Worm (Caenorhabditis elegans) whole organism, young adult: ENCODE measurements around the gene gpn-1.

Source experiments
- B0019.2 ChIP-seq: fragments of 200-800 bp; sonication (Bioruptor generic); conservative IDR thresholded peaks from 2 replicates; pipeline ENCODE4 v1.3.6; 2022; ENCODE audit warnings: missing genetic modification reagents, missing genetic modification characterization, missing compliant biosample characterization
- F23B12.7 ChIP-seq: sonication (generic microtip); optimal IDR thresholded peaks from 2 replicates; lab custom pipeline; 2017; ENCODE audit warnings: missing genetic modification characterization, mild to moderate bottlenecking, missing compliant biosample characterization, antibody characterized with exemption, moderate library complexity; ENCODE audit not compliant: insufficient read depth
- F37B4.10 ChIP-seq: fragments of 200-800 bp; sonication (Bioruptor generic); IDR thresholded peaks from 2 replicates; pipeline ENCODE4 v1.3.6; 2022; ENCODE audit warnings: missing genetic modification characterization, missing compliant biosample characterization
- F55B11.4 ChIP-seq: sonication (generic microtip); optimal IDR thresholded peaks from 2 replicates; lab custom pipeline; 2016; ENCODE audit warnings: missing compliant biosample characterization, missing genetic modification characterization, borderline replicate concordance; ENCODE audit not compliant: insufficient read depth
- F57C9.4 ChIP-seq: sonication (generic microtip); optimal IDR thresholded peaks from 2 replicates; lab custom pipeline; 2017; ENCODE audit warnings: mild to moderate bottlenecking, missing genetic modification characterization, missing compliant biosample characterization
- K12H6.12 ChIP-seq: fragments of 200-800 bp; sonication (Bioruptor generic); optimal IDR thresholded peaks from 2 replicates; lab custom pipeline; 2018; ENCODE audit warnings: mild to moderate bottlenecking, missing genetic modification characterization, missing compliant biosample characterization
- T26A5.8 ChIP-seq: sonication (generic microtip); optimal IDR thresholded peaks from 2 replicates; lab custom pipeline; 2016; ENCODE audit warnings: missing genetic modification characterization, missing compliant biosample characterization
- Y53F4B.3 ChIP-seq: fragments of 200-800 bp; sonication (Bioruptor generic); IDR thresholded peaks from 2 replicates; pipeline ENCODE4 v1.3.6; 2022; ENCODE audit warnings: missing genetic modification reagents, missing genetic modification characterization, missing compliant biosample characterization
- Y95B8A.8 ChIP-seq: fragments of 200-800 bp; sonication (Bioruptor generic); IDR thresholded peaks from 2 replicates; pipeline ENCODE4 v1.3.6; 2022; ENCODE audit warnings: missing genetic modification reagents, missing genetic modification characterization, missing compliant biosample characterization
- athp-1 ChIP-seq: sonication (generic microtip); optimal IDR thresholded peaks from 2 replicates; lab custom pipeline; 2017; ENCODE audit warnings: mild to moderate bottlenecking, missing genetic modification characterization, missing compliant biosample characterization
- cebp-1 ChIP-seq, 2 experiments: fragments of 200-800 bp in 1 of 2; sonication (Bioruptor generic) in 1 of 2; sonication (generic microtip) in 1 of 2; IDR thresholded peaks in 1 of 2; optimal IDR thresholded peaks in 1 of 2; 2 replicates each; pipeline versions ENCODE4 v1.3.6 to Lab custom; 2017 to 2022; ENCODE audit warnings: missing compliant biosample characterization in 2 of 2, missing genetic modification characterization in 2 of 2, mild to moderate bottlenecking in 1 of 2, missing genetic modification reagents in 1 of 2, moderate library complexity in 1 of 2
- cebp-2 ChIP-seq: fragments of 200-800 bp; sonication (Bioruptor generic); IDR thresholded peaks from 2 replicates; pipeline ENCODE4 v1.3.6; 2022; ENCODE audit warnings: missing genetic modification characterization, missing compliant biosample characterization
- ceh-27 ChIP-seq: fragments of 200-800 bp; sonication (Bioruptor generic); optimal IDR thresholded peaks from 2 replicates; lab custom pipeline; 2018; ENCODE audit warnings: mild to moderate bottlenecking, missing genetic modification characterization, moderate library complexity, missing compliant biosample characterization
- ceh-58 ChIP-seq: fragments of 200-800 bp; sonication (Bioruptor generic); IDR thresholded peaks from 2 replicates; pipeline ENCODE4 v1.3.6; 2022; ENCODE audit warnings: missing genetic modification characterization, missing compliant biosample characterization
- dpff-1 ChIP-seq: sonication (generic microtip); optimal IDR thresholded peaks from 2 replicates; lab custom pipeline; 2017; ENCODE audit warnings: mild to moderate bottlenecking, missing genetic modification characterization, missing compliant biosample characterization
- egl-18 ChIP-seq: fragments of 200-800 bp; sonication (Bioruptor generic); IDR thresholded peaks from 2 replicates; pipeline ENCODE4 v1.3.6; 2022; ENCODE audit warnings: missing genetic modification reagents, missing genetic modification characterization, missing compliant biosample characterization
- egrh-3 ChIP-seq: fragments of 200-800 bp; sonication (Bioruptor generic); IDR thresholded peaks from 2 replicates; pipeline ENCODE4 v1.3.6; 2022; ENCODE audit warnings: missing genetic modification reagents, missing genetic modification characterization, missing compliant biosample characterization
- fkh-3 ChIP-seq: sonication (generic microtip); optimal IDR thresholded peaks from 2 replicates; lab custom pipeline; 2016; ENCODE audit warnings: mild to moderate bottlenecking, missing genetic modification characterization, missing compliant biosample characterization
- gei-17 ChIP-seq: fragments of 200-800 bp; sonication (Bioruptor generic); optimal IDR thresholded peaks from 2 replicates; lab custom pipeline; 2018; ENCODE audit warnings: mild to moderate bottlenecking, missing genetic modification characterization, missing compliant biosample characterization
- lin-40 ChIP-seq: sonication (generic microtip); optimal IDR thresholded peaks from 2 replicates; lab custom pipeline; 2016; ENCODE audit warnings: missing genetic modification characterization, mild to moderate bottlenecking, missing compliant biosample characterization, missing genotype, missing genetic modification reagents
- lir-1 ChIP-seq: fragments of 200-800 bp; sonication (Bioruptor generic); conservative IDR thresholded peaks from 2 replicates; pipeline ENCODE4 v1.3.6; 2022; ENCODE audit warnings: missing genetic modification reagents, missing genetic modification characterization, missing compliant biosample characterization
- mcd-1 ChIP-seq: fragments of 200-800 bp; sonication (Bioruptor generic); IDR thresholded peaks from 2 replicates; pipeline ENCODE4 v1.3.6; 2022; ENCODE audit warnings: missing genetic modification reagents, missing genetic modification characterization, missing compliant biosample characterization
- mes-4 ChIP-seq: sonication (generic microtip); optimal IDR thresholded peaks from 2 replicates; lab custom pipeline; 2016; ENCODE audit warnings: missing genotype, missing genetic modification characterization, missing compliant biosample characterization
- nhr-120 ChIP-seq: fragments of 200-800 bp; sonication (Bioruptor generic); IDR thresholded peaks from 2 replicates; pipeline ENCODE4 v1.3.6; 2022; ENCODE audit warnings: missing genetic modification characterization, missing compliant biosample characterization
- nhr-179 ChIP-seq: sonication (generic microtip); optimal IDR thresholded peaks from 2 replicates; lab custom pipeline; 2016; ENCODE audit warnings: mild to moderate bottlenecking, missing genetic modification characterization, missing compliant biosample characterization
- nhr-27 ChIP-seq: fragments of 200-800 bp; sonication (Bioruptor generic); optimal IDR thresholded peaks from 2 replicates; lab custom pipeline; 2018; ENCODE audit warnings: mild to moderate bottlenecking, missing genetic modification characterization, moderate library complexity, missing compliant biosample characterization
- snpc-4 ChIP-seq, 5 experiments: fragments of 150-350 bp in 1 of 5; sonication (generic microtip) in 4 of 5; optimal IDR thresholded peaks; 2 replicates each; lab custom pipeline; 2014 to 2018; ENCODE audit warnings: missing genetic modification characterization in 5 of 5, missing biosample characterization in 3 of 5, antibody characterized with exemption in 2 of 5, mild to moderate bottlenecking in 2 of 5, missing compliant biosample characterization in 2 of 5, missing genotype in 2 of 5, moderate library complexity in 2 of 5, missing genetic modification reagents in 1 of 5
- sptf-2 ChIP-seq: fragments of 200-800 bp; sonication (Bioruptor generic); optimal IDR thresholded peaks from 2 replicates; lab custom pipeline; 2018; ENCODE audit warnings: mild to moderate bottlenecking, missing genetic modification characterization, missing compliant biosample characterization
- tbx-9 ChIP-seq: sonication (generic microtip); optimal IDR thresholded peaks from 2 replicates; lab custom pipeline; 2016; ENCODE audit warnings: borderline replicate concordance, missing genetic modification characterization, inconsistent platforms, missing compliant biosample characterization
- zfh-2 ChIP-seq: fragments of 200-800 bp; sonication (Bioruptor generic); conservative IDR thresholded peaks from 2 replicates; pipeline ENCODE4 v1.3.6; 2022; ENCODE audit warnings: missing genetic modification reagents, missing genetic modification characterization, missing compliant biosample characterization
- ztf-3 ChIP-seq: fragments of 200-800 bp; sonication (Bioruptor generic); optimal IDR thresholded peaks from 2 replicates; lab custom pipeline; 2018; ENCODE audit warnings: mild to moderate bottlenecking, missing genetic modification characterization, missing compliant biosample characterization

The gpn-1 gene

ce11 chrX:15659561-15659960 is 21.9 kb upstream of the gpn-1 start:
- TF ChIP-seq ztf-3 (no peak), nhr-120 (GFP tag; lab: Robert Waterston, UW) (no peak), F57C9.4 (tag; lab: Kevin White, UChicago) (no peak), Y53F4B.3 (GFP tag; lab: Robert Waterston, UW) (no peak), K12H6.12 (no peak), tbx-9 (no peak), athp-1 (tag; lab: Kevin White, UChicago) (no peak), F55B11.4 (tag; lab: Kevin White, UChicago) (no peak), Y95B8A.8 (GFP tag; lab: Robert Waterston, UW) (no peak)

ce11 chrX:15663740-15664139 is 17.8 kb upstream of the gpn-1 start:
- TF ChIP-seq dpff-1 (tag; lab: Kevin White, UChicago): no peak
- no peak for TF ChIP-seq snpc-4 (GFP tag; optimal IDR thresholded peaks at IDR 0.05; lab: Kevin White, UChicago)
- peak in 2 of 4 experiments; percentile 88 to 89 for TF ChIP-seq snpc-4 (tag; optimal IDR thresholded peaks at IDR 0.05; lab: Kevin White, UChicago)
- no peak for TF ChIP-seq lin-40 (tag; lab: Kevin White, UChicago)

- no peak for TF ChIP-seq sptf-2 (GFP tag; lab: Kevin White, UChicago)
- peak; percentile 39; the same call in 1 of the 2 replicates for TF ChIP-seq zfh-2 (GFP tag; lab: Robert Waterston, UW)
Measured at ce11 chrX:15666169-15666811, 15.2 kb upstream of the gpn-1 start, which contains the start of gene pcdr-1. TSS of gene pcdr-1 (plus strand) at chrX:15666761.

- TF ChIP-seq F23B12.7: no peak
- TF ChIP-seq ceh-27 (GFP tag; lab: Kevin White, UChicago): peak; percentile 48
- TF ChIP-seq F37B4.10 (GFP tag; lab: Robert Waterston, UW): no peak
- TF ChIP-seq egrh-3 (GFP tag; lab: Robert Waterston, UW): peak; percentile 57; the same call in 1 of the 2 replicates
- TF ChIP-seq F55B11.4 (tag; lab: Kevin White, UChicago): no peak
- TF ChIP-seq lir-1 (GFP tag; lab: Robert Waterston, UW): 0 out of 2 replicates have a peak, but pooled peaks have one; percentile 25
- TF ChIP-seq nhr-27 (tag; lab: Kevin White, UChicago): peak; percentile 2
- TF ChIP-seq ztf-3: peak; percentile 51
- no peak for TF ChIP-seq snpc-4 (GFP tag; optimal IDR thresholded peaks at IDR 0.05; lab: Kevin White, UChicago)
- peak in 2 of 4 experiments; percentile 38 to 64 for TF ChIP-seq snpc-4 (tag; optimal IDR thresholded peaks at IDR 0.05; lab: Kevin White, UChicago)
- no peak for TF ChIP-seq mes-4 (tag; lab: Kevin White, UChicago)
Measured at ce11 chrX:15668053-15668599, 13.4 kb upstream of the gpn-1 start.

- no peak for TF ChIP-seq cebp-2
- TF ChIP-seq, all 124 proteins: peak for 0
Measured at ce11 chrX:15668695-15669094, 12.8 kb upstream of the gpn-1 start.

ce11 chrX:15675622-15676021 is 5.9 kb upstream of the gpn-1 start, which contains the start of gene F59D12.2:
TSS of gene F59D12.2 (minus strand) at chrX:15675722.
- TF ChIP-seq egl-18 (GFP tag; lab: Robert Waterston, UW) (no peak), B0019.2 (GFP tag; lab: Robert Waterston, UW) (no peak), ceh-58 (GFP tag; lab: Robert Waterston, UW) (no peak), cebp-1 (GFP tag; IDR thresholded peaks at IDR 0.05; lab: Robert Waterston, UW) (no peak), cebp-1 (tag; optimal IDR thresholded peaks at IDR 0.05; lab: Kevin White, UChicago) (no peak), fkh-3 (no peak), T26A5.8 (tag; lab: Kevin White, UChicago) (no peak), gei-17 (no peak), mcd-1 (GFP tag; lab: Robert Waterston, UW) (no peak), nhr-179 (no peak)
